Worm (Caenorhabditis elegans): ENCODE results near the gene lsm-1.

ce11 chrII:11149866-11150685, 23.3 kb downstream of the lsm-1 start:
- TF ChIP-seq elt-2 (tag; optimal IDR thresholded peaks at IDR 0.05) (no peak), ama-1 (optimal IDR thresholded peaks at IDR 0.05) (no peak), ceh-34 (tag; optimal IDR thresholded peaks at IDR 0.05) (no peak), pha-4 (tag; optimal IDR thresholded peaks at IDR 0.05) (no peak), ceh-18 (tag; optimal IDR thresholded peaks at IDR 0.05) (no peak)

Data from whole organism, late embryonic.